Fruit fly (Drosophila melanogaster): Measurements from ENCODE around the gene Acam.

Acam gene

DNA sequence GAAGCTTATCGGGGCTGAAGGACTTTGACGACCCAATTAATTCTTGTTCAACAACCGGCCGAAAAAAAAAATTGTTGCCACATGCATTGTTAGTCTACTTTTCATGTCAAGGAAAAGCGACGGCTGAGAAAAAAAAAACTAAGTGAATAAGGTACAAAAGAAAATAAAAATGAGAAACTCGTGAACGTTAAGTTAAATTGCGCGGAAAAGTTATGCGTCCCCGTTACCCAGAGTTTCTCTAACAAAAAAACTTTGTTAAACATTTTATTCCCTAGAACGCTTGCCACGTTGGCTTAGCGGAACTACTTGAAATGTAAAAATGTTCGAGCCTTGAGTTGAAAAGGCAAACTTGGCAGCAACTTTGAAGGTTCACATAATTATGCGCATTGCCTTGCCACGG lies 3.5 kb downstream of the Acam start, which contains the start of gene CG14354:
TSS of gene CG14354 (plus strand) at position 301 of the 400 bp plus-strand sequence.
- no peak for TF ChIP-seq pb (GFP tag; optimal IDR thresholded peaks at IDR 0.05)
- no peak for TF ChIP-seq tll (GFP tag; optimal IDR thresholded peaks at IDR 0.05)
- TF ChIP-seq Dll (GFP tag; IDR thresholded peaks at IDR 0.05; ENCODE audit: partially characterized antibody): no peak
- TF ChIP-seq fru (optimal IDR thresholded peaks at IDR 0.05): no peak
- no peak for TF ChIP-seq twi (tag; optimal IDR thresholded peaks at IDR 0.05)
- no peak for TF ChIP-seq vnd (GFP tag; IDR thresholded peaks at IDR 0.05; ENCODE audit: partially characterized antibody)
- no peak for TF ChIP-seq Dfd (GFP tag; optimal IDR thresholded peaks at IDR 0.05)

DNA sequence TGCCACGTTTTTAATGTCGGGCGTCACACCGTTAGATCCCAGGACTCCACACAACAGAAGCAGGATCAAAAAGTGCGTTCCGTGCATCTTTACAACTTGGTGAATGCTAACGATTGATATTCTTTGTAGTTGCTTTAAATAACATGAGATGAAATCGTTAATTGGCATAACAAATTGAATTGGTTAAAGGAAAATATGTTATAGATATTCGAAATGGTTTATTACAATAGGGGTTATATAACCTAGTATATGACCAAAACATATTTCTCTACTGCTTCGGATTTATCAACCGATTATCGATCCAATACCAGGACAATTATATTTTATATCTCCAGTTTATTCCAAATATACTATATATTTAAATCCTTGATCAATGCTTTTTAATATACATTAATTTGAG lies 17.9 kb downstream of the Acam start, which contains the start of gene Mst57Dc:
TSS of gene Mst57Dc (minus strand) at position 101 of the 400 bp plus-strand sequence.
- no peak for TF ChIP-seq CG8089 (GFP tag; optimal IDR thresholded peaks at IDR 0.05)
- no peak for TF ChIP-seq peb (GFP tag; IDR thresholded peaks at IDR 0.05)
- no peak for TF ChIP-seq Ada2b (GFP tag; IDR thresholded peaks at IDR 0.05)
- no peak for TF ChIP-seq HmgZ (tag; optimal IDR thresholded peaks at IDR 0.05)
- no peak for TF ChIP-seq chm (GFP tag; IDR thresholded peaks at IDR 0.05)
- no peak for TF ChIP-seq CG14050 (GFP tag; IDR thresholded peaks at IDR 0.05)
- TF ChIP-seq sna (GFP tag; IDR thresholded peaks at IDR 0.05; ENCODE audit: partially characterized antibody): no peak
- no peak for TF ChIP-seq bbx (GFP tag; IDR thresholded peaks at IDR 0.05; ENCODE audit: partially characterized antibody)
- no peak for TF ChIP-seq bab2 (GFP tag; optimal IDR thresholded peaks at IDR 0.05)
- no peak for TF ChIP-seq Nf-YB (GFP tag; optimal IDR thresholded peaks at IDR 0.05)

DNA sequence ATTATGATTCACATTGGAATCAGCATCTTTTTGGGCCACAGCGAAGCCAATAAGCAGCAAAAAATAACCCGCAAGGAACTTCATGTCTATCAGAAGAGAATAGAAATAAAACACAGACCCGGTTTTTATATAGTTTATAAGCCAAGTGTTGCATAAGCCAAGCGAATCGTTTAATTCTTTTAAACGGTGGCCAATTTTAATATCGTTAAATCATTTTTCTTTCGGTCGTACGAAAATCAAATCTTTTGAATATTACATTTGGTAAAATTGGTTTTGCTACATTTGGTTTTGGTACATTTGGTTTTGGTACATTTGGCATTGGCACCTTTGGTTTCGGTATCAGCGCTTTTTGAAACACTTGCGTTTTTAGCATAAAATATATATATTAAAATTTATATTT lies 18.4 kb downstream of the Acam start, which contains the start of gene Sfp96F:
TSS of gene Sfp96F (minus strand) at position 101 of the 400 bp plus-strand sequence.
- TF ChIP-seq ato (GFP tag; IDR thresholded peaks at IDR 0.05; ENCODE audit: partially characterized antibody): no peak
- TF ChIP-seq Sin3A (optimal IDR thresholded peaks at IDR 0.05): no peak
- TF ChIP-seq CG10147 (GFP tag; optimal IDR thresholded peaks at IDR 0.05): no peak
- no peak for TF ChIP-seq B-H1 (GFP tag; IDR thresholded peaks at IDR 0.05)
- TF ChIP-seq gfzf (GFP tag; optimal IDR thresholded peaks at IDR 0.05): no peak
- no peak for TF ChIP-seq pnt (GFP tag; optimal IDR thresholded peaks at IDR 0.05)
- no peak for TF ChIP-seq kay (GFP tag; optimal IDR thresholded peaks at IDR 0.05)
- no peak for TF ChIP-seq Taf1 (GFP tag; IDR thresholded peaks at IDR 0.05)
- TF ChIP-seq eve (GFP tag; optimal IDR thresholded peaks at IDR 0.05): no peak
- no peak for TF ChIP-seq Xrp1 (GFP tag; IDR thresholded peaks at IDR 0.05)
- no peak for TF ChIP-seq hth (optimal IDR thresholded peaks at IDR 0.05)
- TF ChIP-seq CG12299 (tag; optimal IDR thresholded peaks at IDR 0.05): no peak
- no peak for TF ChIP-seq CG10462 (GFP tag; optimal IDR thresholded peaks at IDR 0.05)
- TF ChIP-seq CG11085 (GFP tag; IDR thresholded peaks at IDR 0.05): no peak
- no peak for TF ChIP-seq stc (GFP tag; IDR thresholded peaks at IDR 0.05)
- TF ChIP-seq CG2116 (GFP tag; optimal IDR thresholded peaks at IDR 0.05): no peak
- TF ChIP-seq pho (GFP tag; optimal IDR thresholded peaks at IDR 0.05): no peak
- TF ChIP-seq Abd-B (GFP tag; optimal IDR thresholded peaks at IDR 0.05): no peak
- no peak for TF ChIP-seq Rx (GFP tag; IDR thresholded peaks at IDR 0.05)

DNA sequence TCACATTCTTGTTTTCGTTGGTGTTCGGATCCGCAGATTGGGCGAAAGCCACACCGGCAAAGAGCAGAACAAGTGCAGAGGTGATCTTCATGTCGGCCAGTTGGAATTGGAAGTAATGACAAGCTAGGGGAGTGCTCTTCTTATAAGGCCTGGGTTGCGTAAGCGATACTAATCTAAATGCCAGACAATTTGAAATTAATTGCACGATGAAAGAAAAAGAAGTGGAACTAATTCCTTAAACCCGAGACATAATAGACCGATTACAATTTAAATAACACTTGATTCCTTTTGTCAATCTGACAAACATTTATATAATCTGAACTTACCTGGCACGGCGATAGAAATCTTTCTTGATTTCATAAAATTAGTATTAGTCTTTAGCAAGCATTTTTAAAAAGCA lies 19.1 kb downstream of the Acam start, which contains the start of gene Mst57Db:
TSS of gene Mst57Db (minus strand) at position 101 of the 400 bp plus-strand sequence.
- TF ChIP-seq Dp (GFP tag; optimal IDR thresholded peaks at IDR 0.05) (no peak), Ets65A (GFP tag) (no peak), CTCF (GFP tag; optimal IDR thresholded peaks at IDR 0.05) (no peak), phol (tag; optimal IDR thresholded peaks at IDR 0.05) (no peak), CkIIα-i1 (GFP tag; IDR thresholded peaks at IDR 0.05) (no peak), CG10959 (GFP tag; IDR thresholded peaks at IDR 0.05) (no peak), CG7271 (tag; optimal IDR thresholded peaks at IDR 0.05) (no peak)

Measured in whole organism, embryonic.